Worm (Caenorhabditis elegans): ENCODE results near the gene sgn-1.

The sgn-1 gene

ce11 chrII:8799725-8800124 is 16.3 kb upstream of the sgn-1 start:
- TF ChIP-seq attf-6 (GFP tag; IDR thresholded peaks at IDR 0.05) (no peak), cebp-2 (GFP tag; IDR thresholded peaks at IDR 0.05) (0 out of 2 replicates have a peak, but pooled peaks have one; percentile 31)

DNA sequence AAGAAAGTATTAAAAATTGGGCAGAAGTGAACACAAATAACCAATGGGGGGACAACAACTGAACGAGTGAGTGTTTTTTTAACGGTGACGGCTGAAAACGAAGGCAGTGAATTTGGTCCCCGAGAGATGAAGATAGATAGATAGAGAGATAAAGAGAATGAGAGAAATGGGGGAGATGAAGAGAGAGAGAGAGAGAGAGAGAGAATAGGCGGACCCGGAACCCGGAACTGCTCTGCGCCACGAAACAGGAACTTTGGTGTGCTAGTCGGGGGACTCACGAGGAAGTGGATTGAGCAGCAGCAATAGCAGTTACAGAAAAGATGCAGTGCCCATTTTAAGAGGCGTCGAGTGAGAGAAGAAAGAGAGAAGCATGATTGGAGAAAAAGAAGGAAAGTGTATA is 12.9 kb upstream of the sgn-1 start:
- no peak for TF ChIP-seq madf-3 (GFP tag; IDR thresholded peaks at IDR 0.05)
- TF ChIP-seq dox-1 (GFP tag; IDR thresholded peaks at IDR 0.05), result no peak
- TF ChIP-seq hmg-1.2 (GFP tag; IDR thresholded peaks at IDR 0.05), result no peak
- TF ChIP-seq aptf-2 (GFP tag; conservative IDR thresholded peaks at IDR 0.05), result no peak
- no peak for TF ChIP-seq pha-4 (tag; optimal IDR thresholded peaks at IDR 0.05)
- no peak for TF ChIP-seq akir-1 (GFP tag; optimal IDR thresholded peaks at IDR 0.05)
- TF ChIP-seq cebp-1 (GFP tag; IDR thresholded peaks at IDR 0.05), result no peak
- TF ChIP-seq cebp-1 (tag; optimal IDR thresholded peaks at IDR 0.05), result no peak
- TF ChIP-seq lir-1 (GFP tag; conservative IDR thresholded peaks at IDR 0.05), result no peak
- no peak for TF ChIP-seq ama-1 (optimal IDR thresholded peaks at IDR 0.05)
- no peak for TF ChIP-seq ama-1 (GFP tag; optimal IDR thresholded peaks at IDR 0.05)
- no peak for TF ChIP-seq hrde-1 (tag; optimal IDR thresholded peaks at IDR 0.05; ENCODE audit: borderline replicate concordance)
- TF ChIP-seq hsf-1 (GFP tag; IDR thresholded peaks at IDR 0.05), result no peak
- TF ChIP-seq rec-8 (tag; optimal IDR thresholded peaks at IDR 0.05), result no peak
- 0 out of 2 replicates have a peak, but pooled peaks have one; percentile 17 for TF ChIP-seq hmg-20 (GFP tag; IDR thresholded peaks at IDR 0.05)
- no peak for TF ChIP-seq snpc-1.3 (tag; optimal IDR thresholded peaks at IDR 0.05; ENCODE audit: insufficient read depth)
- TF ChIP-seq zim-3 (tag; optimal IDR thresholded peaks at IDR 0.05), result no peak
- no peak for TF ChIP-seq ztf-28 (GFP tag; IDR thresholded peaks at IDR 0.05)
- no peak for TF ChIP-seq die-1 (tag; optimal IDR thresholded peaks at IDR 0.05)
- TF ChIP-seq Y95B8A.8 (GFP tag; IDR thresholded peaks at IDR 0.05), result no peak
- no peak for TF ChIP-seq ceh-40 (GFP tag; IDR thresholded peaks at IDR 0.05)
- no peak for TF ChIP-seq nhr-90 (tag; optimal IDR thresholded peaks at IDR 0.05)
- no peak for TF ChIP-seq tbx-9 (tag; optimal IDR thresholded peaks at IDR 0.05; ENCODE audit: borderline replicate concordance)
- TF ChIP-seq ztf-26 (tag; optimal IDR thresholded peaks at IDR 0.05), result no peak
- no peak for TF ChIP-seq attf-3 (GFP tag; conservative IDR thresholded peaks at IDR 0.05)
- TF ChIP-seq xnd-1 (tag; optimal IDR thresholded peaks at IDR 0.05), result no peak
- no peak for TF ChIP-seq dpff-1 (tag; optimal IDR thresholded peaks at IDR 0.05)
- no peak for TF ChIP-seq F57C9.4 (tag; optimal IDR thresholded peaks at IDR 0.05)
- no peak for TF ChIP-seq lin-26 (GFP tag; IDR thresholded peaks at IDR 0.05)
- TF ChIP-seq lin-54 (GFP tag; optimal IDR thresholded peaks at IDR 0.05), result no peak
- TF ChIP-seq nfya-2 (GFP tag; IDR thresholded peaks at IDR 0.05), result no peak
- no peak for TF ChIP-seq F37B4.10 (GFP tag; IDR thresholded peaks at IDR 0.05)
- peak; percentile 26 for TF ChIP-seq attf-5 (GFP tag; optimal IDR thresholded peaks at IDR 0.05)
- TF ChIP-seq ceh-58 (GFP tag; IDR thresholded peaks at IDR 0.05), result no peak
- no peak for TF ChIP-seq ztf-25 (GFP tag; IDR thresholded peaks at IDR 0.05)
- no peak for TF ChIP-seq lin-35 (GFP tag; optimal IDR thresholded peaks at IDR 0.05)
- no peak for TF ChIP-seq mel-28 (tag; optimal IDR thresholded peaks at IDR 0.05; ENCODE audit: borderline replicate concordance)
- no peak for TF ChIP-seq gei-17 (GFP tag; optimal IDR thresholded peaks at IDR 0.05)
- no peak for TF ChIP-seq rpc-1 (optimal IDR thresholded peaks at IDR 0.05)
- TF ChIP-seq rpc-1 (tag; optimal IDR thresholded peaks at IDR 0.05), result no peak
- no peak for TF ChIP-seq let-526 (GFP tag; IDR thresholded peaks at IDR 0.05)
- TF ChIP-seq Y56A3A.18 (GFP tag; IDR thresholded peaks at IDR 0.05), result no peak
- TF ChIP-seq egl-44 (GFP tag; IDR thresholded peaks at IDR 0.05), result no peak
- peak; percentile 41; the same call in 1 of the 2 replicates for TF ChIP-seq egrh-3 (GFP tag; IDR thresholded peaks at IDR 0.05)
- no peak; the same call in none of the 2 replicates for TF ChIP-seq zfh-2 (GFP tag; conservative IDR thresholded peaks at IDR 0.05)
- TF ChIP-seq nfya-1 (tag; optimal IDR thresholded peaks at IDR 0.05; ENCODE audit: borderline replicate concordance, insufficient read depth), result no peak
